Fruit fly (Drosophila melanogaster): ENCODE measurements around the gene Galt.

The Galt gene

dm6 chr2L:6644421-6645059 lies 23.3 kb downstream of the Galt start:
- TF ChIP-seq CG8478 (optimal IDR thresholded peaks at IDR 0.05): no peak
- TF ChIP-seq CTCF (optimal IDR thresholded peaks at IDR 0.05): no peak

DNA sequence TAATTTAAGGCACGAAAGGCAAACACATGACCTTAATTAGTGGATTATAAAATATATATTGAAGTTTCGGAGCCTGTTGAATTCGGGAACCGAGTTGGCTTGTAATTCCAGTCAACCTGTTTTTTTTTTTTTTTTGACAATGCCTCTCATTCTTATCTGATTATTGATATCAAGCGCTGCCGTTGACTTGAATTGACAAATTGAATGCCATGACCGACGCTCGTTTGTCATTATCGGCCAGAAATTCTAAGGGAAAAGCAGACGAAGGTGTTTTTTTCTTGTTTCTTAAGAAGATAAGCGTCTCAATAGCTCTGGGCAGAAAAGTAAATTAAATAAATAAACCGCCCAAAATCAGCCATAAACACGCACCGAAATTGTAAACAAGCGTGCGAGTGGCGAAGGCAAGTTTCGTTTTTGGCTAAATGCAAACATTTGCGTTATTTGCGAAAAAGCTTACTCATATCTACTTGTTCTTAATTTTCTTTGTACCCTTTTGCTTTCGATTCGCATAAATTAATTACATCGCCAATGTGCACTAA lies 24.5 kb downstream of the Galt start:
- TF ChIP-seq CG8478 (optimal IDR thresholded peaks at IDR 0.05) (no peak), CTCF (optimal IDR thresholded peaks at IDR 0.05) (no peak)

DNA sequence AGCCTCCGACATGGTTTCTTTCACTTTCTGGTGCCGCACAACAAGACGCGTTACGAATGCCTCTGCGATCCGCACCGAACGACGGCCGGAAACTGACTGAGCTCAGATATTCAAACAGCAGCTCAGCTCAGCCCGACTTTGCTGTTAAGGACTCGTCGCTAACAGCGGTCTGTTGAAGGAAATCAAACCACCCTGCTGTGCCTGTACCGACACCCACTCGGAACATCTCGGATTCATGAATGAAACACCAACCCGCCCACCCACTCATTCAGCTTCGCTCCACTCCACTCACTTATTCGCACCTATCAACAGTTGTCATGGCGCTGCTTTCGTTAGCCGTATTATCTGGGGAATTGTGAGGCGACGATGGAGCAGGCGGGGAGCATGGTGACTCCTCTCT lies 35.5 kb downstream of the Galt start, which contains the start of gene Oatp26F:
Gene Oatp26F (minus strand): TSS at position 101 of the 400 bp plus-strand sequence.
- no peak for TF ChIP-seq CTCF (optimal IDR thresholded peaks at IDR 0.05)
- no peak for TF ChIP-seq CG8478 (optimal IDR thresholded peaks at IDR 0.05)

dm6 chr2L:6622642-6623162 lies 45.1 kb downstream of the Galt start, which contains the start of gene CG34345:
Gene CG34345 (plus strand): TSS chr2L:6623112.
- no peak for TF ChIP-seq CG8478 (optimal IDR thresholded peaks at IDR 0.05)
- peak; percentile 43 to 74 for TF ChIP-seq CTCF (optimal IDR thresholded peaks at IDR 0.05)

dm6 chr2L:6622031-6622430 lies 45.8 kb downstream of the Galt start:
- no peak for TF ChIP-seq CTCF (optimal IDR thresholded peaks at IDR 0.05)
- no peak for TF ChIP-seq CG8478 (optimal IDR thresholded peaks at IDR 0.05)

- TF ChIP-seq CTCF (optimal IDR thresholded peaks at IDR 0.05) (no peak), CG8478 (optimal IDR thresholded peaks at IDR 0.05) (no peak)
Measured at dm6 chr2L:6621600-6621999, 46.2 kb downstream of the Galt start, which contains the start of gene DIP-iota. Gene DIP-iota (minus strand): TSS chr2L:6621700.

Data from S2 (cell line).